Fruit fly (Drosophila melanogaster): ENCODE data around the gene CG7083.

Gene CG7083

dm6 chr3L:8315141-8315816 lies 25.3 kb upstream of the CG7083 start, which contains the start of gene Cpsf6 (continued):
- TF ChIP-seq Bgb (GFP tag; IDR thresholded peaks at IDR 0.05; ENCODE audit: partially characterized antibody) = peak; percentile 31; the same call in 1 of the 2 replicates
- no peak for TF ChIP-seq klu (GFP tag; IDR thresholded peaks at IDR 0.05)
- no peak for TF ChIP-seq fru (optimal IDR thresholded peaks at IDR 0.05)
- TF ChIP-seq ssp (GFP tag; IDR thresholded peaks at IDR 0.05) = peak; percentile 74
- peak; percentile 56 for TF ChIP-seq Ssrp (tag; optimal IDR thresholded peaks at IDR 0.05)
- TF ChIP-seq Hr3 (GFP tag; optimal IDR thresholded peaks at IDR 0.05) = peak; percentile 49
- TF ChIP-seq pzg (GFP tag; optimal IDR thresholded peaks at IDR 0.05) = peak; percentile 79
- TF ChIP-seq CG11695 (GFP tag; IDR thresholded peaks at IDR 0.05) = peak; percentile 60; the same call in 2 of the 3 replicates
- no peak for TF ChIP-seq HLH4C (GFP tag; IDR thresholded peaks at IDR 0.05; ENCODE audit: partially characterized antibody)
- TF ChIP-seq CG14441 (GFP tag; IDR thresholded peaks at IDR 0.05) = peak; percentile 48
- TF ChIP-seq eyg (GFP tag; optimal IDR thresholded peaks at IDR 0.05) = no peak
- peak; percentile 60 for TF ChIP-seq CG4424 (GFP tag; optimal IDR thresholded peaks at IDR 0.05)
- peak; percentile 6 for TF ChIP-seq CG2875 (GFP tag; optimal IDR thresholded peaks at IDR 0.05)
- TF ChIP-seq insv (GFP tag; optimal IDR thresholded peaks at IDR 0.05) = peak in 1 of 2 experiments; percentile 87
- peak; percentile 27 for TF ChIP-seq kay (GFP tag; optimal IDR thresholded peaks at IDR 0.05)
- peak; percentile 29 for TF ChIP-seq vfl (GFP tag; optimal IDR thresholded peaks at IDR 0.05)
- no peak for TF ChIP-seq GATAe (GFP tag; conservative IDR thresholded peaks at IDR 0.05)
- TF ChIP-seq Awh (GFP tag; IDR thresholded peaks at IDR 0.05) = peak; percentile 54; the same call in 1 of the 2 replicates
- TF ChIP-seq Sin3A (optimal IDR thresholded peaks at IDR 0.05) = peak; percentile 83
- TF ChIP-seq rib (GFP tag; IDR thresholded peaks at IDR 0.05) = peak; percentile 63
- no peak for TF ChIP-seq ro (GFP tag; IDR thresholded peaks at IDR 0.05)
- TF ChIP-seq CG11247 (GFP tag; IDR thresholded peaks at IDR 0.05) = peak; percentile 39; the same call in 1 of the 2 replicates
- TF ChIP-seq Bteb2 (GFP tag; optimal IDR thresholded peaks at IDR 0.05) = peak; percentile 35
- no peak for TF ChIP-seq CG7745 (tag; optimal IDR thresholded peaks at IDR 0.05)
- TF ChIP-seq p53 (GFP tag; optimal IDR thresholded peaks at IDR 0.05) = no peak
- no peak for TF ChIP-seq CG6854 (GFP tag; optimal IDR thresholded peaks at IDR 0.05)
- peak; percentile 71 for TF ChIP-seq CG11504 (tag; optimal IDR thresholded peaks at IDR 0.05)
- no peak for TF ChIP-seq emc (GFP tag; optimal IDR thresholded peaks at IDR 0.05)
- peak; percentile 79 for TF ChIP-seq gem (tag; optimal IDR thresholded peaks at IDR 0.05)
- no peak for TF ChIP-seq nau (GFP tag; optimal IDR thresholded peaks at IDR 0.05)
- 0 out of 2 replicates have a peak, but pooled peaks have one; percentile 10 for TF ChIP-seq onecut (GFP tag; IDR thresholded peaks at IDR 0.05)
- TF ChIP-seq E2f1 (GFP tag; IDR thresholded peaks at IDR 0.05) = peak; percentile 20; the same call in 1 of the 2 replicates
- TF ChIP-seq zf30C (GFP tag; optimal IDR thresholded peaks at IDR 0.05) = no peak
- TF ChIP-seq D19B (GFP tag; optimal IDR thresholded peaks at IDR 0.05) = peak; percentile 49
- peak; percentile 30 for TF ChIP-seq Hmx (GFP tag; optimal IDR thresholded peaks at IDR 0.05)
- peak; percentile 68 for TF ChIP-seq CG7372 (GFP tag; IDR thresholded peaks at IDR 0.05)
- TF ChIP-seq NC2β (GFP tag; optimal IDR thresholded peaks at IDR 0.05) = no peak
- no peak for TF ChIP-seq Sry-β (GFP tag; optimal IDR thresholded peaks at IDR 0.05)
- TF ChIP-seq Camta (GFP tag; optimal IDR thresholded peaks at IDR 0.05) = peak; percentile 9
- TF ChIP-seq ase (GFP tag; IDR thresholded peaks at IDR 0.05) = peak; percentile 63; the same call in 2 of the 3 replicates
- peak; percentile 6 for TF ChIP-seq chn (GFP tag; optimal IDR thresholded peaks at IDR 0.05)
- peak; percentile 44 for TF ChIP-seq CG12155 (GFP tag; optimal IDR thresholded peaks at IDR 0.05)
- peak; percentile 24 for TF ChIP-seq CG18011 (GFP tag; optimal IDR thresholded peaks at IDR 0.05)
- peak; percentile 54 for TF ChIP-seq CG17186 (GFP tag; optimal IDR thresholded peaks at IDR 0.05)
- TF ChIP-seq CG16813 (GFP tag; IDR thresholded peaks at IDR 0.05; ENCODE audit: partially characterized antibody) = 0 out of 3 replicates have a peak, but pooled peaks have one; percentile 38
- TF ChIP-seq Mrtf (GFP tag; IDR thresholded peaks at IDR 0.05) = no peak; the same call in 2 of the 3 replicates
- no peak for TF ChIP-seq HLH54F (GFP tag; optimal IDR thresholded peaks at IDR 0.05)
- no peak for TF ChIP-seq Opbp (GFP tag; IDR thresholded peaks at IDR 0.05; ENCODE audit: partially characterized antibody)
- TF ChIP-seq pan (optimal IDR thresholded peaks at IDR 0.05) = no peak
- TF ChIP-seq pan (GFP tag; optimal IDR thresholded peaks at IDR 0.05 in 1 of 2, IDR thresholded peaks at IDR 0.05 in 1 of 2) = peak in 1 of 2 experiments; percentile 60

Measured in whole organism, embryonic.